Worm (Caenorhabditis elegans) whole organism, L1 larva: Measurements from ENCODE around the gene bath-4.

ENCODE experiments used
- C34B4.2 ChIP-seq: sonication (generic microtip); optimal IDR thresholded peaks from 2 replicates; lab custom pipeline; 2017; ENCODE audit warnings: mild to moderate bottlenecking, missing genetic modification characterization, missing compliant biosample characterization
- F16B12.6 ChIP-seq: fragments of 150-350 bp; optimal IDR thresholded peaks from 2 replicates; lab custom pipeline; 2014; ENCODE audit warnings: missing biosample characterization, missing genetic modification characterization
- Y116A8C.19 ChIP-seq: sonication (generic microtip); optimal IDR thresholded peaks from 2 replicates; lab custom pipeline; 2016; ENCODE audit warnings: missing compliant biosample characterization, missing genetic modification characterization, borderline replicate concordance
- aly-2 ChIP-seq: fragments of 150-350 bp; optimal IDR thresholded peaks from 2 replicates; lab custom pipeline; 2014; ENCODE audit warnings: missing biosample characterization, missing genetic modification characterization
- ama-1 ChIP-seq: fragments of 150-350 bp; optimal IDR thresholded peaks from 2 replicates; lab custom pipeline; 2014
- blmp-1 ChIP-seq: fragments of 150-350 bp; optimal IDR thresholded peaks from 2 replicates; lab custom pipeline; 2014; ENCODE audit warnings: missing biosample characterization, missing genetic modification characterization
- ceh-63 ChIP-seq: fragments of 200-800 bp; sonication (Bioruptor generic); optimal IDR thresholded peaks from 2 replicates; lab custom pipeline; 2018; ENCODE audit warnings: mild to moderate bottlenecking, missing genetic modification characterization, missing compliant biosample characterization
- ceh-8 ChIP-seq: fragments of 200-800 bp; sonication (Bioruptor generic); optimal IDR thresholded peaks from 2 replicates; lab custom pipeline; 2018; ENCODE audit warnings: mild to moderate bottlenecking, missing genetic modification characterization, moderate library complexity, missing compliant biosample characterization
- ceh-82 ChIP-seq, 3 experiments: fragments of 150-350 bp in 1 of 3; sonication (generic microtip) in 2 of 3; optimal IDR thresholded peaks; 2 replicates each; lab custom pipeline; 2014 to 2017; ENCODE audit warnings: missing biosample characterization in 3 of 3, missing genetic modification characterization in 3 of 3
- ceh-88 ChIP-seq: fragments of 200-800 bp; sonication (Bioruptor generic); IDR thresholded peaks from 2 replicates; pipeline ENCODE4 v1.3.6; 2022; ENCODE audit warnings: missing genetic modification characterization, missing compliant biosample characterization
- ceh-90 ChIP-seq: sonication (generic microtip); optimal IDR thresholded peaks from 2 replicates; lab custom pipeline; 2016; ENCODE audit warnings: missing genetic modification characterization, missing compliant biosample characterization
- dpl-1 ChIP-seq, 3 experiments: fragments of 150-350 bp in 2 of 3; sonication (generic microtip) in 1 of 3; optimal IDR thresholded peaks; 2 replicates each; lab custom pipeline; 2014 to 2017; ENCODE audit warnings: missing biosample characterization in 3 of 3, missing genetic modification characterization in 3 of 3, missing genetic modification reagents in 3 of 3
- dsc-1 ChIP-seq: sonication (generic microtip); optimal IDR thresholded peaks from 2 replicates; lab custom pipeline; 2016; ENCODE audit warnings: mild to moderate bottlenecking, missing genetic modification characterization, missing compliant biosample characterization
- efl-1 ChIP-seq, 4 experiments: fragments of 150-350 bp; optimal IDR thresholded peaks in 3 of 4; peaks in 1 of 4; 1 replicate in 1 of 4; 2 replicates in 3 of 4; lab custom pipeline; 2014; ENCODE audit warnings: missing biosample characterization in 2 of 4, missing genetic modification characterization in 2 of 4, missing genetic modification reagents in 2 of 4
- efl-3 ChIP-seq: fragments of 200-800 bp; sonication (Bioruptor generic); optimal IDR thresholded peaks from 2 replicates; lab custom pipeline; 2018; ENCODE audit warnings: mild to moderate bottlenecking, missing genetic modification characterization, missing compliant biosample characterization
- elt-2 ChIP-seq: sonication (generic microtip); optimal IDR thresholded peaks from 2 replicates; lab custom pipeline; 2016; ENCODE audit warnings: missing genetic modification characterization, mild to moderate bottlenecking, inconsistent platforms, missing compliant biosample characterization, missing genetic modification reagents
- fkh-10 ChIP-seq: sonication (generic microtip); optimal IDR thresholded peaks from 2 replicates; lab custom pipeline; 2017; ENCODE audit warnings: missing biosample characterization, missing genetic modification reagents, missing genetic modification characterization
- fkh-4 ChIP-seq: sonication (generic microtip); optimal IDR thresholded peaks from 2 replicates; lab custom pipeline; 2016; ENCODE audit warnings: missing compliant biosample characterization, missing genetic modification characterization, borderline replicate concordance
- grh-1 ChIP-seq: fragments of 200-800 bp; sonication (Bioruptor generic); IDR thresholded peaks from 2 replicates; pipeline ENCODE4 v1.3.6; 2022; ENCODE audit warnings: missing genetic modification reagents, missing genetic modification characterization, missing compliant biosample characterization
- hlh-17 ChIP-seq: fragments of 200-800 bp; sonication (Bioruptor generic); optimal IDR thresholded peaks from 2 replicates; lab custom pipeline; 2018; ENCODE audit warnings: missing genetic modification characterization, mild to moderate bottlenecking, missing compliant biosample characterization, moderate library complexity, borderline replicate concordance
- hlh-4 ChIP-seq: sonication (generic microtip); optimal IDR thresholded peaks from 2 replicates; lab custom pipeline; 2016; ENCODE audit warnings: mild to moderate bottlenecking, missing genetic modification characterization, missing compliant biosample characterization
- irx-1 ChIP-seq: sonication (generic microtip); optimal IDR thresholded peaks from 2 replicates; lab custom pipeline; 2016; ENCODE audit warnings: missing genetic modification characterization, missing compliant biosample characterization
- isw-1 ChIP-seq: fragments of 200-800 bp; sonication (Bioruptor generic); IDR thresholded peaks from 2 replicates; pipeline ENCODE4 v1.3.6; 2022; ENCODE audit warnings: missing genetic modification characterization, missing compliant biosample characterization
- lin-13 ChIP-seq: fragments of 150-350 bp; optimal IDR thresholded peaks from 2 replicates; lab custom pipeline; 2014; ENCODE audit warnings: missing biosample characterization, missing genetic modification reagents, missing genetic modification characterization
- lin-14 ChIP-seq: fragments of 200-800 bp; sonication (Bioruptor generic); optimal IDR thresholded peaks from 2 replicates; lab custom pipeline; 2018; ENCODE audit warnings: mild to moderate bottlenecking, missing genetic modification characterization, moderate library complexity, missing compliant biosample characterization
- lin-15B ChIP-seq: fragments of 150-350 bp; sonication (generic microtip); optimal IDR thresholded peaks from 3 replicates; lab custom pipeline; 2014; ENCODE audit warnings: missing biosample characterization, missing genetic modification characterization
- lin-35 ChIP-seq, 2 experiments: fragments of 150-350 bp; optimal IDR thresholded peaks; 2 replicates each; lab custom pipeline; 2014; ENCODE audit warnings: missing biosample characterization in 2 of 2, missing genetic modification characterization in 2 of 2, missing genetic modification reagents in 2 of 2
- lsy-2 ChIP-seq, 2 experiments: fragments of 150-350 bp; optimal IDR thresholded peaks; 2 replicates each; lab custom pipeline; 2014; ENCODE audit warnings: missing biosample characterization in 2 of 2, missing genetic modification characterization in 2 of 2
- mdl-1 ChIP-seq, 2 experiments: fragments of 150-350 bp; optimal IDR thresholded peaks; 2 replicates each; lab custom pipeline; 2014 to 2017; ENCODE audit warnings: missing biosample characterization in 2 of 2, missing genetic modification characterization in 2 of 2, inconsistent platforms in 1 of 2
- nhr-19 ChIP-seq: fragments of 200-800 bp; sonication (Bioruptor generic); conservative IDR thresholded peaks from 2 replicates; pipeline ENCODE4 v1.3.6; 2022; ENCODE audit warnings: missing genetic modification characterization, missing compliant biosample characterization
- nhr-28 ChIP-seq: fragments of 150-350 bp; optimal IDR thresholded peaks from 2 replicates; lab custom pipeline; 2014; ENCODE audit warnings: missing biosample characterization, missing genetic modification characterization
- nhr-76 ChIP-seq: sonication (generic microtip); optimal IDR thresholded peaks from 2 replicates; lab custom pipeline; 2017; ENCODE audit warnings: missing biosample characterization, missing genetic modification characterization
- nhr-84 ChIP-seq: sonication (generic microtip); optimal IDR thresholded peaks from 2 replicates; lab custom pipeline; 2017; ENCODE audit warnings: missing biosample characterization, missing genetic modification characterization
- pax-3 ChIP-seq: fragments of 200-800 bp; sonication (Bioruptor generic); optimal IDR thresholded peaks from 2 replicates; lab custom pipeline; 2018; ENCODE audit warnings: mild to moderate bottlenecking, missing genetic modification characterization, moderate library complexity, missing compliant biosample characterization
- pqm-1 ChIP-seq: sonication (generic microtip); optimal IDR thresholded peaks from 3 replicates; lab custom pipeline; 2017; ENCODE audit warnings: missing biosample characterization, missing genetic modification characterization
- sox-4 ChIP-seq: sonication (generic microtip); optimal IDR thresholded peaks from 2 replicates; lab custom pipeline; 2016; ENCODE audit warnings: missing genetic modification characterization, missing compliant biosample characterization
- swsn-7 ChIP-seq: sonication (generic microtip); optimal IDR thresholded peaks from 2 replicates; lab custom pipeline; 2016; ENCODE audit warnings: missing genetic modification characterization, missing compliant biosample characterization
- tlp-1 ChIP-seq: fragments of 150-350 bp; optimal IDR thresholded peaks from 2 replicates; lab custom pipeline; 2014; ENCODE audit warnings: missing biosample characterization, missing genetic modification characterization
- unc-30 ChIP-seq: sonication (generic microtip); optimal IDR thresholded peaks from 2 replicates; lab custom pipeline; 2017; ENCODE audit warnings: missing biosample characterization, missing genetic modification characterization
- unc-62 ChIP-seq: fragments of 150-350 bp; optimal IDR thresholded peaks from 2 replicates; lab custom pipeline; 2014; ENCODE audit warnings: missing biosample characterization, missing genetic modification reagents, missing genetic modification characterization
- unc-86 ChIP-seq: sonication (generic microtip); optimal IDR thresholded peaks from 2 replicates; lab custom pipeline; 2016; ENCODE audit warnings: missing genetic modification characterization, missing compliant biosample characterization
- zag-1 ChIP-seq: fragments of 150-350 bp; optimal IDR thresholded peaks from 2 replicates; lab custom pipeline; 2014; ENCODE audit warnings: missing biosample characterization, missing genetic modification characterization
- ztf-11 ChIP-seq, 2 experiments: sonication (generic microtip); optimal IDR thresholded peaks; 2 replicates each; lab custom pipeline; 2016 to 2017; ENCODE audit warnings: missing genetic modification characterization in 2 of 2, missing biosample characterization in 1 of 2, missing compliant biosample characterization in 1 of 2

The bath-4 gene

DNA sequence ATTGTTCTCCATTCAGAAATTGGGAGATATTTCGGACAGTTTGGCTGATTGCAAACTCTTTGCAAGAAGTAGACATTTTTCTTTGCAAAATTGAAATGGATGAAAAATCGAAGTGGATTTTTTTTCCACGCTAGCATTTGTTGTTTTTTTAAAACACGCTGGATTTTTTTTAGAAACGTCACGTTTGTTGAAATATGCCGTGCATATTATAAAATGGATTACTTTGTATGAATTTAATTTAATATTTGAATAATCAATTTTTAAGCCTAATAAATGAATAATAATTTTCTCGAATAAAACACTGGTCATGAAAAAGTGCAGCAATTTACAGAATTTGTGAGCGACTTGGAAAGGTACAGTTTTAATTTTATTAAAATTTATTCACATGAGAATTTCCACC lies 27.3 kb upstream of the bath-4 start, which contains the start of gene ZK250.14:
ZK250.14 (minus strand) TSS at position 101 of the 400 bp plus-strand sequence.
- no peak for TF ChIP-seq C34B4.2 (tag; lab: Kevin White, UChicago)
- no peak for TF ChIP-seq pqm-1 (tag; lab: Kevin White, UChicago)
- no peak for TF ChIP-seq isw-1 (GFP tag; lab: Robert Waterston, UW)
- TF ChIP-seq lin-15B (tag; lab: Kevin White, UChicago): no peak
- TF ChIP-seq hlh-4 (tag; lab: Kevin White, UChicago): no peak
- no peak for TF ChIP-seq ceh-88 (GFP tag; lab: Robert Waterston, UW)
- no peak for TF ChIP-seq efl-3 (GFP tag; lab: Kevin White, UChicago)
- TF ChIP-seq lin-14: no peak
- TF ChIP-seq unc-86: no peak
- TF ChIP-seq unc-30: no peak
- TF ChIP-seq F16B12.6 (tag; lab: Kevin White, UChicago): no peak
- TF ChIP-seq grh-1 (GFP tag; lab: Robert Waterston, UW): no peak
- TF ChIP-seq lsy-2 (tag; optimal IDR thresholded peaks at IDR 0.05; lab: Kevin White, UChicago): no peak
- no peak for TF ChIP-seq hlh-17 (GFP tag; lab: Kevin White, UChicago)
- TF ChIP-seq lin-13: no peak
- TF ChIP-seq blmp-1 (tag; lab: Kevin White, UChicago): no peak
- no peak for TF ChIP-seq ceh-82 (tag; optimal IDR thresholded peaks at IDR 0.05; lab: Kevin White, UChicago)
- no peak for TF ChIP-seq zag-1 (tag; lab: Kevin White, UChicago)

DNA sequence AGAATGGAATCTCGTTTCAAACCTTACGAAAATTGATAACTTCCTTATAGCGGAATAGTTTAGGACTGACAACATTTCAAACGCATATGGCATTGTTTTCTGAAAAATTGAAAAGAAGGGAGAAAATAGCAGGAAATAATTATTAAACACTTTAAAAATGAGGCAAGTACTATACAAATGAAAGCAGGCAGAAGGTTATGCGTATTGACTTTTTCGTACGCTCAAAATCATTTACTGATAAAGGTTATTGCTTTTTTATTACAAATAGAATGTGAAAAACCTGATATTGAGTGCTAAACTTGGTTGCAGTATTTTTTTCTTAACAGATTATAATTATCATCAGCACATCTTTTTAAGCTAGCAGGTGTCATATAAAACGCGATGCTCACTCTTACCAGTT lies 21.9 kb upstream of the bath-4 start, which contains the start of gene ZK250.13:
ZK250.13 (minus strand) TSS at position 101 of the 400 bp plus-strand sequence.
- peak; percentile 36 for TF ChIP-seq elt-2 (tag; lab: Kevin White, UChicago)
- no peak for TF ChIP-seq fkh-4

DNA sequence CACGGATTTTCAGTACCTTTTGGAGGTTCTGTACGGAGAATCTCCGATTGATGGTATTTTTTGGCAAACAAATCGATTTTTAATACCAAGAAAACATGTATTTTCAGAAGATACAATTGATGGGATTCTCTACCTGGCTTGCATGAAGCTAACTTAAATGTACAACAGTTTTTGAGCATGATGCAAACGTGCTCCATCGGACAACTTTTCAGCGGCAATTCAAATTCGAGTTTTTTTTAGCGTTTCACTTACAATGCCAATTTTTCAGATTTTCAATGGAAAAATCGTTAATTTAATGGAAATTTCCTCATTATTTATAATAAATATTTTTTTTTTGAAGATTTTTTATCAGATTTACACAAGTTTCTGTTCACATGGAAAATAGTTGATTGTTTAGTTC lies 10.8 kb upstream of the bath-4 start:
- TF ChIP-seq aly-2: no peak
- TF ChIP-seq dpl-1 (GFP tag; optimal IDR thresholded peaks at IDR 0.05; lab: Kevin White, UChicago): peak; percentile 20 to 54 (median 53)
- no peak for TF ChIP-seq sox-4 (tag; lab: Kevin White, UChicago)
- TF ChIP-seq efl-1 (optimal IDR thresholded peaks at IDR 0.05; lab: Kevin White, UChicago): peak in 1 of 2 experiments; percentile 52
- peak; percentile 60 to 94 for TF ChIP-seq efl-1 (GFP tag; optimal IDR thresholded peaks at IDR 0.05 in 1 of 2; lab: Kevin White, UChicago)
- no peak for TF ChIP-seq pax-3 (tag; lab: Kevin White, UChicago)
- TF ChIP-seq lin-35 (GFP tag; optimal IDR thresholded peaks at IDR 0.05; lab: Kevin White, UChicago): peak; percentile 5 to 56

DNA sequence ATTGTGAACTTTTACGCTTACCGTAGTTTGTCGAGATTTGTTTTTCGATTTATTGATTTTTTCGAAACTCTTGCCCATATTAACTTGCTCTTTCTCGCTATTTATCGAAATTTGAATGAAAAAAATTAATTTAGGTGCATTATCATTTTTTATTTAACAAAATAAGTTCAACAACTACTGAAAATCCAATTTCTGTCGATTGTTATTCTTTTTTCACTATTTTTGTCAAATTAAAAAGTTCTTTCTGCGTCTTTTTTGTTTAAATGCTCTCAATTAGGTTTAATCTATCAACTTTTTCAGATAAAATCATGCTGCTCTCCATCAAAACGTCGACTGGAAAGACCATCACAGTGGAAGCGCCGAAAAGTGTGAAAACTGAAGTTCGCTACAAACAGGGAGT lies 8.4 kb upstream of the bath-4 start, which contains the start of gene F52C6.2:
F52C6.2 (plus strand) TSS at position 301 of the 400 bp plus-strand sequence.
- TF ChIP-seq nhr-84 (tag; lab: Kevin White, UChicago) (no peak), nhr-76 (tag; lab: Kevin White, UChicago) (no peak), lin-15B (tag; lab: Kevin White, UChicago) (no peak), dsc-1 (tag; lab: Kevin White, UChicago) (no peak), lin-14 (no peak), irx-1 (tag; lab: Kevin White, UChicago) (no peak), ceh-90 (tag; lab: Kevin White, UChicago) (no peak)

DNA sequence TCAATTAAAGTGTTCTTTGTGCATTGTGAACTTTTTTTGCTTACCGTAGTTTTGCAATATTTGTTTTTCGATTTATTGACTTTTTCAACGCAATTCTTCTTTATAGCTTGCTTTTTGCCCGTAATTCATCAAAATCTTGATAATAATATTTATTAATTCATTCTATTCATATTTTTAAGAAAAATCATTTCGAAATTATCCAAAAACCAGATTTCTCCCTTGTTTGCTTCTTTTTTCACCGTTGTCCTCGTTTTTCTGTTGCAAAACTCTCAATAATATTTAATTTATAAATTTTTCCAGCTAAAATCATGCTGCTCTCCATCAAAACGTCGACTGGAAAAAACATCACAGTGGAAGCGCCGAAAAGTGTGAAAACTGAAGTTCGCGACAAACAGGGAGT lies 6.7 kb upstream of the bath-4 start, which contains the start of gene F52C6.3:
F52C6.3 (plus strand) TSS at position 301 of the 400 bp plus-strand sequence.
- no peak for TF ChIP-seq ztf-11 (tag; optimal IDR thresholded peaks at IDR 0.05; lab: Kevin White, UChicago)
- TF ChIP-seq Y116A8C.19 (tag; lab: Kevin White, UChicago): no peak
- no peak for TF ChIP-seq unc-62 (GFP tag; lab: Kevin White, UChicago)
- no peak for TF ChIP-seq mdl-1 (tag; optimal IDR thresholded peaks at IDR 0.05; lab: Kevin White, UChicago)
- TF ChIP-seq tlp-1: no peak
- TF ChIP-seq fkh-4: no peak
- TF ChIP-seq C34B4.2 (tag; lab: Kevin White, UChicago): no peak
- no peak for TF ChIP-seq nhr-28 (tag; lab: Kevin White, UChicago)
- no peak for TF ChIP-seq hlh-17 (GFP tag; lab: Kevin White, UChicago)
- no peak for TF ChIP-seq ceh-63 (GFP tag; lab: Kevin White, UChicago)
- no peak for TF ChIP-seq blmp-1 (tag; lab: Kevin White, UChicago)
- no peak for TF ChIP-seq ceh-8 (GFP tag; lab: Kevin White, UChicago)
- TF ChIP-seq fkh-10 (GFP tag; lab: Kevin White, UChicago): no peak
- TF ChIP-seq swsn-7 (tag; lab: Kevin White, UChicago): no peak
- no peak for TF ChIP-seq nhr-19
- TF ChIP-seq lin-14: no peak
- no peak for TF ChIP-seq ama-1 (lab: Kevin White, UChicago)
